Worm (Caenorhabditis elegans) whole organism, L4 larva: ENCODE results near the gene nhr-86.

ENCODE experiments used
- F44E2.7 ChIP-seq: fragments of 200-800 bp; sonication (Bioruptor generic); IDR thresholded peaks from 2 replicates; pipeline ENCODE4 v2.1.2; 2022; ENCODE audit warnings: missing genetic modification characterization, missing compliant biosample characterization
- R02D3.7 ChIP-seq: fragments of 150-350 bp; sonication (generic microtip); optimal IDR thresholded peaks from 3 replicates; lab custom pipeline; 2014; ENCODE audit warnings: missing biosample characterization, missing genetic modification characterization
- Y48G9A.11 ChIP-seq: fragments of 200-800 bp; sonication (Bioruptor generic); IDR thresholded peaks from 2 replicates; pipeline ENCODE4 v1.3.6; 2022; ENCODE audit warnings: missing genetic modification reagents, missing genetic modification characterization, missing compliant biosample characterization
- Y5F2A.4 ChIP-seq: fragments of 200-800 bp; sonication (Bioruptor generic); optimal IDR thresholded peaks from 2 replicates; lab custom pipeline; 2018; ENCODE audit warnings: mild to moderate bottlenecking, missing genetic modification characterization, missing compliant biosample characterization
- ceh-44 ChIP-seq: fragments of 200-800 bp; sonication (Bioruptor generic); IDR thresholded peaks from 2 replicates; pipeline ENCODE4 v1.3.6; 2022; ENCODE audit warnings: missing genetic modification reagents, missing genetic modification characterization, missing compliant biosample characterization
- daf-8 ChIP-seq: fragments of 200-800 bp; sonication (Bioruptor generic); IDR thresholded peaks from 2 replicates; pipeline ENCODE4 v1.3.6; 2022; ENCODE audit warnings: missing genetic modification characterization, missing compliant biosample characterization
- dmd-9 ChIP-seq: fragments of 200-800 bp; sonication (Bioruptor generic); IDR thresholded peaks from 2 replicates; pipeline ENCODE4 v1.3.6; 2022; ENCODE audit warnings: missing genetic modification reagents, missing genetic modification characterization, missing compliant biosample characterization
- egl-43 ChIP-seq: fragments of 200-800 bp; sonication (Bioruptor generic); IDR thresholded peaks from 2 replicates; pipeline ENCODE4 v1.3.6; 2022; ENCODE audit warnings: missing genetic modification reagents, missing genetic modification characterization, missing compliant biosample characterization
- gei-8 ChIP-seq: fragments of 200-800 bp; sonication (Bioruptor generic); optimal IDR thresholded peaks from 2 replicates; lab custom pipeline; 2018; ENCODE audit warnings: mild to moderate bottlenecking, missing genetic modification characterization, missing compliant biosample characterization
- mep-1 ChIP-seq: fragments of 150-350 bp; sonication (generic microtip); optimal IDR thresholded peaks from 3 replicates; lab custom pipeline; 2014; ENCODE audit warnings: missing biosample characterization, missing genetic modification characterization
- mxl-2 ChIP-seq: fragments of 200-800 bp; sonication (Bioruptor generic); conservative IDR thresholded peaks from 2 replicates; pipeline ENCODE4 v1.3.6; 2022; ENCODE audit warnings: missing genetic modification reagents, missing genetic modification characterization, missing compliant biosample characterization
- nhr-102 ChIP-seq: sonication (generic microtip); optimal IDR thresholded peaks from 2 replicates; lab custom pipeline; 2016; ENCODE audit warnings: mild to moderate bottlenecking, missing genetic modification characterization, moderate library complexity, missing compliant biosample characterization
- nhr-111 ChIP-seq: fragments of 200-800 bp; sonication (Bioruptor generic); optimal IDR thresholded peaks from 2 replicates; lab custom pipeline; 2018; ENCODE audit warnings: mild to moderate bottlenecking, missing genetic modification characterization, missing compliant biosample characterization
- nhr-41 ChIP-seq: fragments of 200-800 bp; sonication (Bioruptor generic); IDR thresholded peaks from 2 replicates; pipeline ENCODE4 v1.3.6; 2022; ENCODE audit warnings: missing genetic modification reagents, missing genetic modification characterization, missing compliant biosample characterization
- php-3 ChIP-seq: fragments of 200-800 bp; sonication (Bioruptor generic); IDR thresholded peaks from 2 replicates; pipeline ENCODE4 v1.3.6; 2022; ENCODE audit warnings: missing genetic modification reagents, missing genetic modification characterization, missing compliant biosample characterization
- spr-1 ChIP-seq: sonication (generic microtip); optimal IDR thresholded peaks from 2 replicates; lab custom pipeline; 2016; ENCODE audit warnings: mild to moderate bottlenecking, missing genetic modification characterization, missing compliant biosample characterization

The nhr-86 gene

ce11 chrV:2011777-2012176 is 54.9 kb downstream of the nhr-86 start, which contains the start of gene F59A7.7:
F59A7.7 (plus strand) TSS chrV:2012077.
- TF ChIP-seq nhr-111 (GFP tag; lab: Kevin White, UChicago), result no peak
- TF ChIP-seq dmd-9 (GFP tag; lab: Robert Waterston, UW), result no peak
- TF ChIP-seq F44E2.7 (GFP tag; lab: Robert Waterston, UW), result no peak
- TF ChIP-seq nhr-102 (tag; lab: Kevin White, UChicago), result no peak
- no peak for TF ChIP-seq nhr-41 (GFP tag; lab: Robert Waterston, UW)
- TF ChIP-seq gei-8 (GFP tag; lab: Kevin White, UChicago), result no peak
- no peak for TF ChIP-seq spr-1 (tag; lab: Kevin White, UChicago)
- no peak for TF ChIP-seq ceh-44 (GFP tag; lab: Robert Waterston, UW)
- no peak for TF ChIP-seq mxl-2
- no peak for TF ChIP-seq Y48G9A.11
- TF ChIP-seq R02D3.7, result no peak
- TF ChIP-seq Y5F2A.4 (GFP tag; lab: Kevin White, UChicago), result no peak
- no peak for TF ChIP-seq php-3
- no peak for TF ChIP-seq egl-43
- no peak for TF ChIP-seq mep-1 (tag; lab: Kevin White, UChicago)
- TF ChIP-seq daf-8 (GFP tag; lab: Robert Waterston, UW), result no peak
